Worm (Caenorhabditis elegans) whole organism, young adult: ENCODE results near the gene clec-141.

ENCODE experiments used
- B0019.2 ChIP-seq: fragments of 200-800 bp; sonication (Bioruptor generic); conservative IDR thresholded peaks from 2 replicates; pipeline ENCODE4 v1.3.6; 2022; ENCODE audit warnings: missing genetic modification reagents, missing genetic modification characterization, missing compliant biosample characterization
- B0261.1 ChIP-seq: sonication (generic microtip); optimal IDR thresholded peaks from 2 replicates; lab custom pipeline; 2016; ENCODE audit warnings: mild to moderate bottlenecking, missing genetic modification characterization, moderate library complexity, missing compliant biosample characterization
- F49E8.2 ChIP-seq: sonication (generic microtip); optimal IDR thresholded peaks from 3 replicates; lab custom pipeline; 2017; ENCODE audit warnings: missing genetic modification characterization, mild to moderate bottlenecking, missing compliant biosample characterization, antibody characterized with exemption, moderate library complexity; ENCODE audit not compliant: insufficient read depth
- K12H6.12 ChIP-seq: fragments of 200-800 bp; sonication (Bioruptor generic); optimal IDR thresholded peaks from 2 replicates; lab custom pipeline; 2018; ENCODE audit warnings: mild to moderate bottlenecking, missing genetic modification characterization, missing compliant biosample characterization
- Y53F4B.3 ChIP-seq: fragments of 200-800 bp; sonication (Bioruptor generic); IDR thresholded peaks from 2 replicates; pipeline ENCODE4 v1.3.6; 2022; ENCODE audit warnings: missing genetic modification reagents, missing genetic modification characterization, missing compliant biosample characterization
- Y56A3A.18 ChIP-seq: fragments of 200-800 bp; sonication (Bioruptor generic); IDR thresholded peaks from 2 replicates; pipeline ENCODE4 v1.3.6; 2022; ENCODE audit warnings: missing genetic modification reagents, missing genetic modification characterization, missing compliant biosample characterization
- Y67H2A.10 ChIP-seq: fragments of 200-800 bp; sonication (Bioruptor generic); conservative IDR thresholded peaks from 2 replicates; pipeline ENCODE4 v1.3.6; 2022; ENCODE audit warnings: missing genetic modification reagents, missing genetic modification characterization, missing compliant biosample characterization
- ZK185.1 ChIP-seq: sonication (generic microtip); optimal IDR thresholded peaks from 2 replicates; lab custom pipeline; 2016; ENCODE audit warnings: mild to moderate bottlenecking, missing genetic modification characterization, missing compliant biosample characterization; ENCODE audit not compliant: poor library complexity, severe bottlenecking
- akir-1 ChIP-seq: fragments of 200-800 bp; sonication (Bioruptor generic); optimal IDR thresholded peaks from 2 replicates; lab custom pipeline; 2018; ENCODE audit warnings: mild to moderate bottlenecking, missing genetic modification characterization, moderate library complexity, missing compliant biosample characterization
- bed-2 ChIP-seq: fragments of 200-800 bp; sonication (Bioruptor generic); IDR thresholded peaks from 2 replicates; pipeline ENCODE4 v1.3.6; 2022; ENCODE audit warnings: missing genetic modification reagents, missing genetic modification characterization, missing compliant biosample characterization
- ceh-100 ChIP-seq: fragments of 200-800 bp; sonication (Bioruptor generic); IDR thresholded peaks from 2 replicates; pipeline ENCODE4 v1.3.6; 2022; ENCODE audit warnings: missing genetic modification reagents, missing genetic modification characterization, missing compliant biosample characterization
- ceh-79 ChIP-seq: sonication (generic microtip); optimal IDR thresholded peaks from 2 replicates; lab custom pipeline; 2017; ENCODE audit warnings: mild to moderate bottlenecking, missing genetic modification characterization, missing compliant biosample characterization
- dpff-1 ChIP-seq: sonication (generic microtip); optimal IDR thresholded peaks from 2 replicates; lab custom pipeline; 2017; ENCODE audit warnings: mild to moderate bottlenecking, missing genetic modification characterization, missing compliant biosample characterization
- efl-1 ChIP-seq: fragments of 150-350 bp; optimal IDR thresholded peaks from 2 replicates; lab custom pipeline; 2014; ENCODE audit warnings: missing biosample characterization, missing genetic modification reagents, missing genetic modification characterization
- egl-18 ChIP-seq: fragments of 200-800 bp; sonication (Bioruptor generic); IDR thresholded peaks from 2 replicates; pipeline ENCODE4 v1.3.6; 2022; ENCODE audit warnings: missing genetic modification reagents, missing genetic modification characterization, missing compliant biosample characterization
- egl-44 ChIP-seq: fragments of 200-800 bp; sonication (Bioruptor generic); IDR thresholded peaks from 2 replicates; pipeline ENCODE4 v1.3.6; 2022; ENCODE audit warnings: missing genetic modification reagents, missing genetic modification characterization, missing compliant biosample characterization
- ekl-4 ChIP-seq: fragments of 200-800 bp; sonication (Bioruptor generic); IDR thresholded peaks from 2 replicates; pipeline ENCODE4 v1.3.6; 2022; ENCODE audit warnings: missing genetic modification reagents, missing genetic modification characterization, missing compliant biosample characterization
- hlh-26 ChIP-seq: fragments of 200-800 bp; sonication (Bioruptor generic); conservative IDR thresholded peaks from 2 replicates; pipeline ENCODE4 v1.3.6; 2022; ENCODE audit warnings: missing genetic modification reagents, missing genetic modification characterization, missing compliant biosample characterization
- let-607 ChIP-seq, 2 experiments: fragments of 200-800 bp in 1 of 2; sonication (Bioruptor generic) in 1 of 2; sonication (generic microtip) in 1 of 2; optimal IDR thresholded peaks; 2 replicates each; lab custom pipeline; 2016 to 2018; ENCODE audit warnings: mild to moderate bottlenecking in 2 of 2, missing compliant biosample characterization in 2 of 2, missing genetic modification characterization in 2 of 2, moderate library complexity in 2 of 2, missing genotype in 1 of 2
- lin-26 ChIP-seq: fragments of 200-800 bp; sonication (Bioruptor generic); IDR thresholded peaks from 2 replicates; pipeline ENCODE4 v1.3.6; 2022; ENCODE audit warnings: missing genetic modification reagents, missing genetic modification characterization, missing compliant biosample characterization
- madf-3 ChIP-seq: fragments of 200-800 bp; sonication (Bioruptor generic); IDR thresholded peaks from 2 replicates; pipeline ENCODE4 v1.3.6; 2022; ENCODE audit warnings: missing genetic modification reagents, missing genetic modification characterization, missing compliant biosample characterization
- madf-8 ChIP-seq: fragments of 200-800 bp; sonication (Bioruptor generic); conservative IDR thresholded peaks from 2 replicates; pipeline ENCODE4 v1.3.6; 2022; ENCODE audit warnings: missing genetic modification reagents, missing genetic modification characterization, missing compliant biosample characterization
- nfyb-1 ChIP-seq: fragments of 200-800 bp; sonication (Bioruptor generic); IDR thresholded peaks from 2 replicates; pipeline ENCODE4 v1.3.6; 2022; ENCODE audit warnings: missing genetic modification reagents, missing genetic modification characterization, missing compliant biosample characterization
- nhr-27 ChIP-seq: fragments of 200-800 bp; sonication (Bioruptor generic); optimal IDR thresholded peaks from 2 replicates; lab custom pipeline; 2018; ENCODE audit warnings: mild to moderate bottlenecking, missing genetic modification characterization, moderate library complexity, missing compliant biosample characterization
- pbrm-1 ChIP-seq: fragments of 200-800 bp; sonication (Bioruptor generic); IDR thresholded peaks from 2 replicates; pipeline ENCODE4 v1.3.6; 2022; ENCODE audit warnings: missing genetic modification reagents, missing genetic modification characterization, missing compliant biosample characterization
- pha-4 ChIP-seq: fragments of 150-350 bp; sonication (generic microtip); optimal IDR thresholded peaks from 2 replicates; lab custom pipeline; 2014; ENCODE audit warnings: missing biosample characterization, missing genetic modification reagents, missing genetic modification characterization
- rpc-1 ChIP-seq, 2 experiments: fragments of 150-350 bp in 1 of 2; sonication (generic microtip) in 1 of 2; optimal IDR thresholded peaks; 2 replicates each; lab custom pipeline; 2014 to 2018; ENCODE audit warnings: missing biosample characterization in 1 of 2, missing genetic modification characterization in 1 of 2, missing genetic modification reagents in 1 of 2, missing genotype in 1 of 2
- snpc-1.3 ChIP-seq: sonication (generic microtip); optimal IDR thresholded peaks from 2 replicates; lab custom pipeline; 2017; ENCODE audit warnings: missing genetic modification characterization, mild to moderate bottlenecking, missing compliant biosample characterization, antibody characterized with exemption, moderate library complexity, missing genotype, missing genetic modification reagents; ENCODE audit not compliant: insufficient read depth
- tbx-9 ChIP-seq: sonication (generic microtip); optimal IDR thresholded peaks from 2 replicates; lab custom pipeline; 2016; ENCODE audit warnings: borderline replicate concordance, missing genetic modification characterization, inconsistent platforms, missing compliant biosample characterization
- tlf-1 ChIP-seq: fragments of 200-800 bp; sonication (Bioruptor generic); optimal IDR thresholded peaks from 2 replicates; lab custom pipeline; 2018; ENCODE audit warnings: mild to moderate bottlenecking, missing genetic modification characterization, missing compliant biosample characterization
- unc-130 ChIP-seq: sonication (generic microtip); optimal IDR thresholded peaks from 2 replicates; lab custom pipeline; 2016; ENCODE audit warnings: missing genetic modification reagents, missing genetic modification characterization, missing compliant biosample characterization
- unc-62 ChIP-seq: fragments of 150-350 bp; optimal IDR thresholded peaks from 2 replicates; lab custom pipeline; 2014; ENCODE audit warnings: missing biosample characterization, missing genetic modification reagents, missing genetic modification characterization
- ztf-22 ChIP-seq: fragments of 200-800 bp; sonication (Bioruptor generic); optimal IDR thresholded peaks from 2 replicates; lab custom pipeline; 2018; ENCODE audit warnings: mild to moderate bottlenecking, missing genetic modification characterization, moderate library complexity, missing compliant biosample characterization
- ztf-25 ChIP-seq: fragments of 200-800 bp; sonication (Bioruptor generic); IDR thresholded peaks from 2 replicates; pipeline ENCODE4 v1.3.6; 2022; ENCODE audit warnings: missing genetic modification reagents, missing genetic modification characterization, missing compliant biosample characterization
- ztf-3 ChIP-seq: fragments of 200-800 bp; sonication (Bioruptor generic); optimal IDR thresholded peaks from 2 replicates; lab custom pipeline; 2018; ENCODE audit warnings: mild to moderate bottlenecking, missing genetic modification characterization, missing compliant biosample characterization

The clec-141 gene

DNA sequence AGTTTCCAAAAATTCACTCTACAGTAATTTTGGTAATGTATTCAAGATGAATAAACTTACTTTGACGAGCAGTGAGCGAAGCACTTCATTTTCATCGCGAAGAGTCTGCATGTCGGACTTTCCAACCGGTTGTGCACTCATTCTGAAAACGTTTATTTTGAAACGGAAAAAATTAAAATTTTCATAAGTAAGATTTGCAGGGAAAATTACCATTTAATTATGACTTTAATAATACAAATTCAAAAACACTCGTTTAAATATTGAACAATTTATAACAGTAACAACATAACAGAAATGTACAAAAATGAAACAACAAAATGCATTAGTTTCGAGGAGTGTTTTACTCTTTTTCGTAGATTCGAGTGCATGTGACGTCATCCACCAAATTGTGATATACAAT lies 5.0 kb upstream of the clec-141 start, which contains the start of the genes EEED8.13 and EEED8.18:
Gene EEED8.13, minus strand, starts transcription at position 101 of the 400 bp plus-strand sequence.
Gene EEED8.18, minus strand, starts transcription at position 144 of the 400 bp plus-strand sequence.
- TF ChIP-seq ZK185.1 (tag; lab: Kevin White, UChicago) (no peak), madf-8 (GFP tag; lab: Robert Waterston, UW) (no peak), ztf-25 (GFP tag; lab: Robert Waterston, UW) (no peak), B0261.1 (tag; lab: Kevin White, UChicago) (no peak), B0019.2 (no peak), tlf-1 (no peak), unc-130 (GFP tag; lab: Kevin White, UChicago) (no peak), bed-2 (no peak), dpff-1 (tag; lab: Kevin White, UChicago) (no peak), pbrm-1 (GFP tag; lab: Robert Waterston, UW) (no peak), hlh-26 (GFP tag; lab: Robert Waterston, UW) (no peak), egl-18 (no peak), lin-26 (GFP tag; lab: Robert Waterston, UW) (no peak), F49E8.2 (tag; lab: Kevin White, UChicago) (no peak)

DNA sequence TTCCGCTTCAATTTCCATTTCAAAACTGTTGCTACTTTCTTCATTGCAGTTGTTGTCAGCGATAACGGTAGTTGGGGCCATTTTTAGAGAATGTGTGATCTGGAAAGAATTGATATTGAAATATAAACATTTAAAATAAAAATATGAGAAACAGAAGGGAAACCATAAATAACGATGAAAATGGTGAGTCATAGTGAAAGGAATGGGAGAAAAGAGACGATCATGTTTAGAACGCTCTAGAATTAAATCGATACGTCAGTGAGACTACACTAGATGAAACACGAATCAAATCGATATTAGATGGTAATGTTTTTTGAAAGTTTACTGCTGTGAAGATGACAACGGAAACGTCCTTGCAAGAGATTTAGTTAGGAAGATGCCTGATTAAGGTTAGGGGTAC lies 1.5 kb upstream of the clec-141 start, which contains the start of the genes EEED8.12 and EEED8.4:
Gene EEED8.12, minus strand, starts transcription at position 101 of the 400 bp plus-strand sequence.
Gene EEED8.4, plus strand, starts transcription at position 396 of the 400 bp plus-strand sequence.
- TF ChIP-seq ceh-100 (no peak), nhr-27 (tag; lab: Kevin White, UChicago) (no peak), ztf-22 (GFP tag; lab: Kevin White, UChicago) (no peak), akir-1 (GFP tag; lab: Kevin White, UChicago) (no peak), madf-8 (GFP tag; lab: Robert Waterston, UW) (no peak), unc-62 (GFP tag; lab: Kevin White, UChicago) (no peak), Y56A3A.18 (GFP tag; lab: Robert Waterston, UW) (no peak), let-607 (tag; optimal IDR thresholded peaks at IDR 0.05; lab: Kevin White, UChicago) (no peak), egl-44 (GFP tag; lab: Robert Waterston, UW) (no peak), nfyb-1 (GFP tag; lab: Robert Waterston, UW) (no peak), K12H6.12 (tag; lab: Kevin White, UChicago) (no peak), Y67H2A.10 (GFP tag; lab: Robert Waterston, UW) (no peak), tbx-9 (tag; lab: Kevin White, UChicago) (no peak), Y53F4B.3 (GFP tag; lab: Robert Waterston, UW) (no peak), ztf-3 (GFP tag; lab: Kevin White, UChicago) (no peak), efl-1 (GFP tag; lab: Kevin White, UChicago) (no peak)

DNA sequence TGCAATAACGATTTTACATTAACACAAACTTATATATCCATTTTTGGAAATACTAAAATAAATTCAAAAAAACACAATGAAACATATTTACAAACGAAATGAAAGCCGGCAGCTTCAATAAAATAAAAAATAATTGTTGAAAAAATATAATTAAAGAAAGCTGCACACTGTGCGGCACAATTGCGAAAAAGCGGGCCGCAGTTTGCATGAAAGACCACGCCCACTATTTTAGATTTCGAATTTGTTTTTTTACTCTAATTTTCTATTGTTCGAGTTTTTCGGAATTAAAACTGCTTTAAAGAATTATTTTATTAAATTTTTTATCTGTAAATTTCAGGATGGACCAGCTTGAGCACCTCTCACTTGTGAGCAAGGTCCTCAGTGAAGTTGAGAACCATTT lies 8.2 kb downstream of the clec-141 start, which contains the start of gene mog-5:
Gene mog-5, plus strand, starts transcription at position 338 of the 400 bp plus-strand sequence.
- TF ChIP-seq Y53F4B.3 (GFP tag; lab: Robert Waterston, UW) (no peak), ceh-79 (no peak), ekl-4 (no peak), pha-4 (tag; lab: Kevin White, UChicago) (peak; percentile 22), rpc-1 (optimal IDR thresholded peaks at IDR 0.05; lab: Kevin White, UChicago) (peak; percentile 14), rpc-1 (tag; optimal IDR thresholded peaks at IDR 0.05; lab: Kevin White, UChicago) (no peak), snpc-1.3 (peak; percentile 23), madf-3 (no peak)
